Worm (Caenorhabditis elegans): ENCODE data around the gene his-64.
A peak's percentile ranks its signal among the peaks of the same experiment; 100 is the strongest.
"Not testable (repeated sequence)": the region's sequence is repeated elsewhere in the genome, so short reads cannot be mapped to it uniquely, and the experiment has no call there.

The his-64 gene

DNA sequence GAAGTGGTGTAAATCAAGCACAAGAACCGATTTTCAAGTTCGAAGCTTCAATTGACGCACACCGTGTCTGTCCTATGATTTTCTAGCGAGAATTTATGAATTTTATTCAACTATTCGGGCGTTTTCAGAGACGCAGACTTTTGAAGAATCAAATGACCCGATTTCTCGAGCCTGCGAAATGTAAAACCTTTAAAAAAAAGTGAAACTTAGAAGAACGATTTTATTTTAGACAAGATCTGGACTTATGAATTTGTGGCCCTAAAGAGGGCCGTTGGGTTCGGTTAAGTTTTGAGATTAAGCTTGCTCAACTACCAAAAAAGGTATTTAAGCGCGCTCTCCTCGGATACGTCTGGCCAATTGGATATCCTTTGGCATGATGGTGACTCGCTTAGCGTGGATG is 789 bp upstream of the his-64 start:
- not testable (repeated sequence) for TF ChIP-seq efl-1 (optimal IDR thresholded peaks at IDR 0.05)
- peak in 1 of 2 experiments; percentile 21 for TF ChIP-seq efl-1 (GFP tag; optimal IDR thresholded peaks at IDR 0.05 in 1 of 2)

ce11 chrIV:11410084-11410483 is 3.2 kb downstream of the his-64 start, which contains the start of gene gfat-2:
Gene gfat-2 (plus strand): TSS chrIV:11410228.
- TF ChIP-seq aha-1 (tag; optimal IDR thresholded peaks at IDR 0.05), result no peak
- TF ChIP-seq egl-13 (tag; optimal IDR thresholded peaks at IDR 0.05), result no peak
- TF ChIP-seq egl-27 (tag; optimal IDR thresholded peaks at IDR 0.05), result no peak
- no peak for TF ChIP-seq efl-3 (GFP tag; optimal IDR thresholded peaks at IDR 0.05)
- TF ChIP-seq unc-98 (GFP tag; IDR thresholded peaks at IDR 0.05), result no peak
- no peak for TF ChIP-seq blmp-1 (tag; optimal IDR thresholded peaks at IDR 0.05)
- no peak for TF ChIP-seq alr-1 (tag; optimal IDR thresholded peaks at IDR 0.05; ENCODE audit: borderline replicate concordance)
- no peak for TF ChIP-seq snpc-4 (tag; optimal IDR thresholded peaks at IDR 0.05)
- no peak for TF ChIP-seq grh-1 (GFP tag; IDR thresholded peaks at IDR 0.05)

DNA sequence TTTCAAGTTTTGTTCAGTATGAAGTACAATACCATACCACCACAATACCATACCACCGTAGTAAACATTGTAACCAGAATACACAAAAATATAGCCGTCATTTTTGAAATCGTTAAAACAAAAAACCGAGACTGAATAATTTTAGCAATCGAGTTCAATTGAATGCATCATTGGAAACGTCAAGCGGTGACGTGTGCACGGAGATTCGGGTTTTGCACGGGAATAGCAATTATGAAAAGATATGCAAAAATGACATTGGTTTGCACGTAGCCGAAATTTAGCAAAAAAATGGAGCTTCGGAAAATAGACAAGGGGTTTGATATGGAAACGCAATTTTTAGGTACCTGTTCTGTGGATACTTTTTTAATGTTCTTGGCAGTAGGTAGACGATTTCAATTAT is 8.0 kb downstream of the his-64 start, which contains the start of gene F22B3.10:
Gene F22B3.10 (minus strand): TSS at position 101 of the 400 bp plus-strand sequence.
- TF ChIP-seq nhr-85 (tag) (no peak), tlp-1 (tag; optimal IDR thresholded peaks at IDR 0.05) (no peak), nhr-71 (tag; optimal IDR thresholded peaks at IDR 0.05) (no peak), ceh-90 (tag; optimal IDR thresholded peaks at IDR 0.05) (no peak), ztf-11 (tag; optimal IDR thresholded peaks at IDR 0.05) (no peak), C34B4.2 (tag; optimal IDR thresholded peaks at IDR 0.05) (no peak), nhr-84 (tag; optimal IDR thresholded peaks at IDR 0.05) (no peak), rnt-1 (tag; optimal IDR thresholded peaks at IDR 0.05) (no peak), fos-1 (tag; optimal IDR thresholded peaks at IDR 0.05) (no peak), ceh-63 (GFP tag; optimal IDR thresholded peaks at IDR 0.05) (no peak), irx-1 (tag; optimal IDR thresholded peaks at IDR 0.05) (no peak), mdl-1 (tag; optimal IDR thresholded peaks at IDR 0.05) (no peak)

DNA sequence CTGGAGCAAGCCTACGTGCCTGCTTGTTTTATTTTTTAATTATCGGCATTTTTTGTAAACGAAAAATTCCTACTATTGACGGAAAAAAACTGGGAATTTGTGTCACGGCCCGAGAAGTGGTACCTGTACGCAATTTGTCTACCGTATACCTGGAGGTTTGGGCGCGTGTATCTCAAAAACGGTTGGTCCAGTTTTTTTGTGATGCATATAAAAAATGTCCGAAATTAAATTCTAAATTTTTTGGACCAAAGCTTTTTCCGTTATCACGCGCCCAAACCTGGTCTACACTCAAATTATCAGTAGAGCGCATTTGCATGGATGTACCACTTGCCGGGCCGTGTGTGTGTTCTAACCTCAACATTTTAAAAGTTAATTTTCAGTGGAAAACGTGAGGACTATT is 9.8 kb downstream of the his-64 start, which contains the start of gene F22B3.5:
Gene F22B3.5 (minus strand): TSS at position 101 of the 400 bp plus-strand sequence.
- TF ChIP-seq aha-1, elt-2, jun-1 (tag; optimal IDR thresholded peaks at IDR 0.05): not testable (repeated sequence)

DNA sequence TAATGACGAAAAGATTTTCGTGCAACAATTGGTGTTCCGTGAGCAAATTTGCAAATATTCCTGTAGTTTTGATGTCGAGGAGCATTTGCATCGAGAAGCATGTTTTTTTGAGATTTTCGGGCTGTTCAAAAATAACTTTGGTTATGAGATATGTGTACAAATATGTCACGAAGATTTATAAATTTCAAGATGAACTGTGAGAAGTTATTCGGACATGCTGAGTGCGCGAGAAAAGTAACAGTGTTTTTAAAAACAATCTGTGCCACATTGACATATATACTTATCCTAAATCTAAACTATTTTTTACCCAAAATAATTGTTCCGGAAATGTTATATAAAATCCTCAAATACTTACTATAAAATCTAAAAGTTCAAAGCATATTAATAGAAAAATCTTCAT is 14.8 kb downstream of the his-64 start, which contains the start of gene F22B3.7:
Gene F22B3.7 (minus strand): TSS at position 101 of the 400 bp plus-strand sequence.
- no peak for TF ChIP-seq lir-3 (tag; optimal IDR thresholded peaks at IDR 0.05; ENCODE audit: poor library complexity)
- no peak for TF ChIP-seq lin-35 (GFP tag; optimal IDR thresholded peaks at IDR 0.05)
- TF ChIP-seq zag-1 (tag; optimal IDR thresholded peaks at IDR 0.05), result no peak
- no peak for TF ChIP-seq C34B4.2 (tag; optimal IDR thresholded peaks at IDR 0.05)

- TF ChIP-seq ces-1 (GFP tag; optimal IDR thresholded peaks at IDR 0.05) (no peak), mef-2 (tag; optimal IDR thresholded peaks at IDR 0.05) (no peak), ets-5 (GFP tag; IDR thresholded peaks at IDR 0.05) (no peak), grh-1 (GFP tag; IDR thresholded peaks at IDR 0.05) (no peak), egl-13 (tag; optimal IDR thresholded peaks at IDR 0.05) (no peak), sup-37 (GFP tag; optimal IDR thresholded peaks at IDR 0.05) (no peak), efl-3 (GFP tag; optimal IDR thresholded peaks at IDR 0.05) (no peak)
Measured at ce11 chrIV:11424830-11425229, 17.9 kb downstream of the his-64 start, which contains the start of gene F22B3.8. Gene F22B3.8 (minus strand): TSS chrIV:11424930.
